Fruit fly (Drosophila melanogaster) whole organism, embryonic: Measurements from ENCODE around the gene ple.
A peak's percentile ranks its signal among the peaks of the same experiment; 100 is the strongest.

Experiments used
- Abd-B ChIP-seq: fragments of 200-800 bp; sonication (Bioruptor generic); optimal IDR thresholded peaks from 2 replicates; lab custom pipeline; 2018; ENCODE audit warnings: missing biosample characterization, mild to moderate bottlenecking, missing genetic modification characterization, moderate library complexity
- Adf1 ChIP-seq: fragments of 200-800 bp; sonication (Bioruptor generic); IDR thresholded peaks from 2 replicates; pipeline ENCODE4 v1.3.6; 2022; ENCODE audit warnings: missing biosample characterization, missing genetic modification characterization
- Atf6 ChIP-seq: fragments of 200-800 bp; sonication (Bioruptor generic); IDR thresholded peaks from 2 replicates; pipeline ENCODE4 v1.3.6; 2022; ENCODE audit warnings: missing biosample characterization, missing genetic modification characterization
- CG10147 ChIP-seq: fragments of 200-800 bp; sonication (Bioruptor generic); optimal IDR thresholded peaks from 2 replicates; lab custom pipeline; 2019; ENCODE audit warnings: missing biosample characterization, mild to moderate bottlenecking, missing genetic modification characterization, moderate library complexity
- CG10979 ChIP-seq: fragments of 200-800 bp; sonication (Bioruptor generic); optimal IDR thresholded peaks from 2 replicates; lab custom pipeline; 2018; ENCODE audit warnings: missing biosample characterization, mild to moderate bottlenecking, missing genetic modification characterization, moderate library complexity
- CG11695 ChIP-seq: fragments of 200-800 bp; sonication (Bioruptor generic); IDR thresholded peaks from 3 replicates; pipeline ENCODE4 v1.3.6; 2022; ENCODE audit warnings: missing biosample characterization, missing genetic modification characterization
- CG12391 ChIP-seq: fragments of 200-800 bp; sonication (Bioruptor generic); optimal IDR thresholded peaks from 3 replicates; lab custom pipeline; 2018; ENCODE audit warnings: missing biosample characterization, mild to moderate bottlenecking, missing genetic modification characterization, moderate library complexity
- CG14860 ChIP-seq: fragments of 200-800 bp; sonication (Bioruptor generic); IDR thresholded peaks from 3 replicates; pipeline ENCODE4 v1.3.6; 2022; ENCODE audit warnings: missing biosample characterization, missing genetic modification characterization; ENCODE audit not compliant: partially characterized antibody
- CG17385 ChIP-seq: fragments of 200-800 bp; sonication (Bioruptor generic); optimal IDR thresholded peaks from 3 replicates; lab custom pipeline; 2018; ENCODE audit warnings: missing biosample characterization, mild to moderate bottlenecking, missing genetic modification characterization
- CG18262 ChIP-seq: fragments of 200-800 bp; optimal IDR thresholded peaks from 3 replicates; lab custom pipeline; 2019; ENCODE audit warnings: missing biosample characterization, mild to moderate bottlenecking, missing genetic modification characterization, moderate library complexity
- CG18599 ChIP-seq: fragments of 200-800 bp; sonication (Bioruptor generic); optimal IDR thresholded peaks from 3 replicates; lab custom pipeline; 2017; ENCODE audit warnings: missing biosample characterization, missing genetic modification characterization, mild to moderate bottlenecking, moderate library complexity, missing genetic modification reagents
- CG2199 ChIP-seq: fragments of 200-800 bp; sonication (Bioruptor generic); IDR thresholded peaks from 3 replicates; pipeline ENCODE4 v1.3.6; 2022; ENCODE audit warnings: missing biosample characterization, missing genetic modification characterization
- CG2678 ChIP-seq: fragments of 200-800 bp; sonication (Bioruptor generic); optimal IDR thresholded peaks from 3 replicates; lab custom pipeline; 2019; ENCODE audit warnings: missing biosample characterization, mild to moderate bottlenecking, missing genetic modification characterization, moderate library complexity
- CG34422 ChIP-seq: fragments of 200-800 bp; sonication (Bioruptor generic); IDR thresholded peaks from 3 replicates; pipeline ENCODE4 v1.3.6; 2022; ENCODE audit warnings: missing biosample characterization, missing genetic modification characterization
- CG6683 ChIP-seq: fragments of 200-800 bp; sonication (Bioruptor generic); optimal IDR thresholded peaks from 2 replicates; lab custom pipeline; 2017; ENCODE audit warnings: missing biosample characterization, mild to moderate bottlenecking, missing genetic modification characterization, missing genetic modification reagents
- CG6813 ChIP-seq: fragments of 200-800 bp; sonication (Bioruptor generic); optimal IDR thresholded peaks from 2 replicates; lab custom pipeline; 2017; ENCODE audit warnings: missing biosample characterization, missing genetic modification characterization, mild to moderate bottlenecking, moderate library complexity, missing genetic modification reagents
- CG8944 ChIP-seq: fragments of 200-800 bp; sonication (Bioruptor generic); optimal IDR thresholded peaks from 3 replicates; lab custom pipeline; 2016; ENCODE audit warnings: missing biosample characterization, missing genetic modification characterization
- D ChIP-seq, 2 experiments: fragments of 200-800 bp in 1 of 2; fragments of >200 bp in 1 of 2; sonication (Bioruptor generic) in 1 of 2; optimal IDR thresholded peaks; 2 replicates in 1 of 2; 3 replicates in 1 of 2; lab custom pipeline; 2017; ENCODE audit warnings: mild to moderate bottlenecking in 1 of 2, missing biosample characterization in 1 of 2, missing genetic modification characterization in 1 of 2, missing genetic modification reagents in 1 of 2
- Ets65A ChIP-seq: fragments of 200-800 bp; sonication (Bioruptor generic); peaks from one replicate; lab custom pipeline; 2016; ENCODE audit warnings: missing biosample characterization, missing genetic modification characterization
- Max ChIP-seq: fragments of 200-800 bp; sonication (Bioruptor generic); optimal IDR thresholded peaks from 2 replicates; lab custom pipeline; 2016; ENCODE audit warnings: missing biosample characterization, mild to moderate bottlenecking, missing genetic modification characterization
- Opbp ChIP-seq: fragments of 200-800 bp; sonication (Bioruptor generic); IDR thresholded peaks from 3 replicates; pipeline ENCODE4 v1.3.6; 2022; ENCODE audit warnings: missing biosample characterization, missing genetic modification characterization; ENCODE audit not compliant: partially characterized antibody
- Xrp1 ChIP-seq: fragments of 200-800 bp; sonication (Bioruptor generic); IDR thresholded peaks from 2 replicates; pipeline ENCODE4 v1.3.6; 2022; ENCODE audit warnings: missing biosample characterization, missing genetic modification characterization
- ase ChIP-seq: fragments of 200-800 bp; sonication (Bioruptor generic); IDR thresholded peaks from 3 replicates; pipeline ENCODE4 v1.3.6; 2022; ENCODE audit warnings: missing biosample characterization, missing genetic modification characterization
- bab2 ChIP-seq: fragments of 200-800 bp; sonication (Bioruptor generic); optimal IDR thresholded peaks from 2 replicates; lab custom pipeline; 2016; ENCODE audit warnings: missing biosample characterization, missing genetic modification characterization
- bigmax ChIP-seq: fragments of 200-800 bp; sonication (Bioruptor generic); optimal IDR thresholded peaks from 2 replicates; lab custom pipeline; 2018; ENCODE audit warnings: missing biosample characterization, mild to moderate bottlenecking, missing genetic modification characterization
- crol ChIP-seq: fragments of 200-800 bp; sonication (Bioruptor generic); IDR thresholded peaks from 2 replicates; pipeline ENCODE4 v1.3.6; 2022; ENCODE audit warnings: missing biosample characterization, missing genetic modification characterization
- gcm2 ChIP-seq: fragments of 200-800 bp; sonication (Bioruptor generic); optimal IDR thresholded peaks from 2 replicates; lab custom pipeline; 2016; ENCODE audit warnings: missing biosample characterization, missing genetic modification characterization
- insv ChIP-seq, 2 experiments: fragments of 200-800 bp; sonication (Bioruptor generic); optimal IDR thresholded peaks; 3 replicates each; lab custom pipeline; 2016 to 2018; ENCODE audit warnings: missing biosample characterization in 2 of 2, missing genetic modification characterization in 2 of 2
- kah ChIP-seq: fragments of 200-800 bp; sonication (Bioruptor generic); optimal IDR thresholded peaks from 2 replicates; lab custom pipeline; 2018; ENCODE audit warnings: missing biosample characterization, mild to moderate bottlenecking, missing genetic modification characterization
- nmo ChIP-seq: fragments of 200-800 bp; sonication (Bioruptor generic); optimal IDR thresholded peaks from 2 replicates; lab custom pipeline; 2018; ENCODE audit warnings: missing biosample characterization, mild to moderate bottlenecking, missing genetic modification characterization, moderate library complexity
- onecut ChIP-seq: fragments of 200-800 bp; sonication (Bioruptor generic); IDR thresholded peaks from 2 replicates; pipeline ENCODE4 v1.3.6; 2022; ENCODE audit warnings: missing biosample characterization, missing genetic modification characterization
- prd ChIP-seq, 3 experiments: fragments of >200 bp in 2 of 3; fragments of 200-800 bp in 1 of 3; sonication (Bioruptor generic) in 1 of 3; optimal IDR thresholded peaks in 2 of 3; IDR thresholded peaks in 1 of 3; 2 replicates in 2 of 3; 3 replicates in 1 of 3; pipeline versions ENCODE4 v1.3.6 to Lab custom; 2017 to 2022; ENCODE audit warnings: missing biosample characterization in 1 of 3, missing genetic modification characterization in 1 of 3
- pzg ChIP-seq: fragments of 200-800 bp; sonication (Bioruptor generic); optimal IDR thresholded peaks from 3 replicates; lab custom pipeline; 2018; ENCODE audit warnings: missing biosample characterization, mild to moderate bottlenecking, missing genetic modification characterization, moderate library complexity
- repo ChIP-seq: fragments of 200-800 bp; sonication (Bioruptor generic); optimal IDR thresholded peaks from 2 replicates; lab custom pipeline; 2016; ENCODE audit warnings: missing biosample characterization, missing genetic modification characterization
- scrt ChIP-seq: fragments of 200-800 bp; sonication (Bioruptor generic); optimal IDR thresholded peaks from 2 replicates; lab custom pipeline; 2018; ENCODE audit warnings: missing biosample characterization, mild to moderate bottlenecking, missing genetic modification characterization, moderate library complexity
- sob ChIP-seq: fragments of 200-800 bp; sonication (Bioruptor generic); IDR thresholded peaks from 2 replicates; pipeline ENCODE4 v1.3.6; 2022; ENCODE audit warnings: missing biosample characterization, missing genetic modification characterization
- trem ChIP-seq: fragments of 200-800 bp; optimal IDR thresholded peaks from 3 replicates; lab custom pipeline; 2019; ENCODE audit warnings: missing biosample characterization, mild to moderate bottlenecking, missing genetic modification characterization, moderate library complexity

ple gene

dm6 chr3L:6742110-6742718, 22.9 kb upstream of the ple start (continued):
- TF ChIP-seq bigmax (GFP tag; lab: Kevin White, UChicago) (peak; percentile 3), CG34422 (GFP tag; lab: Robert Waterston, UW) (peak; percentile 97), CG18599 (no peak), CG17385 (GFP tag; lab: Kevin White, UChicago) (no peak), Adf1 (peak; percentile 20), Opbp (peak; percentile 72; the same call in 2 of the 3 replicates), CG2199 (GFP tag; lab: Robert Waterston, UW) (peak; percentile 55; the same call in 1 of the 3 replicates), insv (GFP tag; optimal IDR thresholded peaks at IDR 0.05; lab: Kevin White, UChicago) (peak in 1 of 2 experiments; percentile 61), pzg (GFP tag; lab: Kevin White, UChicago) (peak; percentile 36), trem (tag; lab: Kevin White, UChicago) (peak; percentile 5), Max (peak; percentile 51), prd (optimal IDR thresholded peaks at IDR 0.05; lab: Kevin White, UChicago) (no peak), prd (GFP tag; IDR thresholded peaks at IDR 0.05; lab: Robert Waterston, UW) (0 out of 3 replicates have a peak, but pooled peaks have one; percentile 20), D (optimal IDR thresholded peaks at IDR 0.05; lab: Kevin White, UChicago) (peak; percentile 26), D (GFP tag; optimal IDR thresholded peaks at IDR 0.05; lab: Kevin White, UChicago) (no peak), CG6813 (GFP tag; lab: Kevin White, UChicago) (peak; percentile 6), CG12391 (tag; lab: Kevin White, UChicago) (no peak), nmo (GFP tag; lab: Kevin White, UChicago) (peak; percentile 65), Atf6 (GFP tag; lab: Robert Waterston, UW) (peak; percentile 51; the same call in 1 of the 2 replicates), sob (GFP tag; lab: Robert Waterston, UW) (peak; percentile 46; the same call in 1 of the 2 replicates), Xrp1 (GFP tag; lab: Robert Waterston, UW) (no peak), CG11695 (GFP tag; lab: Robert Waterston, UW) (0 out of 3 replicates have a peak, but pooled peaks have one; percentile 14)

- TF ChIP-seq ase (GFP tag; lab: Robert Waterston, UW), result no peak
- TF ChIP-seq bab2 (GFP tag; lab: Kevin White, UChicago), result no peak
- no peak for TF ChIP-seq CG2678 (tag; lab: Kevin White, UChicago)
- TF ChIP-seq CG18262 (tag; lab: Kevin White, UChicago), result no peak
- TF ChIP-seq gcm2, result no peak
- no peak for TF ChIP-seq CG10147 (GFP tag; lab: Kevin White, UChicago)
- TF ChIP-seq crol (GFP tag; lab: Robert Waterston, UW), result no peak
- TF ChIP-seq kah (GFP tag; lab: Kevin White, UChicago), result peak; percentile 49
- TF ChIP-seq scrt, result peak; percentile 52
Observed at dm6 chr3L:6731077-6731476, 11.8 kb upstream of the ple start.

dm6 chr3L:6724511-6724910, 5.2 kb upstream of the ple start:
- TF ChIP-seq Abd-B (no peak), CG17385 (GFP tag; lab: Kevin White, UChicago) (no peak), CG34422 (GFP tag; lab: Robert Waterston, UW) (no peak), CG10979 (tag; lab: Kevin White, UChicago) (no peak), CG6683 (GFP tag; lab: Kevin White, UChicago) (no peak), CG14860 (GFP tag; lab: Robert Waterston, UW) (no peak), repo (GFP tag; lab: Kevin White, UChicago) (no peak), Ets65A (peak; percentile 61), onecut (peak; percentile 23), CG8944 (GFP tag; lab: Kevin White, UChicago) (no peak)
